ENCODE assay signal across 2 fruit fly cellular contexts in the genomic region with DNA sequence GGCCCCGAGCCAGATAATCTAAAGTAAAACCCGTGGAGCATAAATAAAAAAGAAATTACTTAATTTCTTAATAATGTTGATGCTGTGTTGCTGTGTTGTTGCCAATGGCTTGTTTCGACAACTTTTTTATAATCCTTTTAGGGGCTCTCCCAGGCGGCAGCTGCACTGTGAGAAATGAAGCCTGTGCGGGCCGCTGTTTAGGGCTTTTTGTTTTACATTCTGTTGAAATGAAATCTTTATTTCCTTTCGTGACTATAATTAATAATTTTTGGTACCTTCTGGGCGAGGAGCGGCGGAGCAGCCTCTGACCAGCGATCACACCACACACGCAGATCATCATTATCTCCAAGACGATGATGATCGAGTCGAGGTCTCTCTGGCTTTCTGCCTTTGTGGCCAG.
A peak's percentile ranks its signal among the peaks of the same experiment; 100 is the strongest.
TF ChIP-seq lines count a peak whose summit lies in the region.

No protein-coding gene starts in this region.

TF ChIP-seq in whole organism, prepupa, 60 proteins besides CTCF, POLR2A, EP300 and RAD21:
- TF ChIP-seq lz (GFP tag; optimal IDR thresholded peaks at IDR 0.05; lab: Kevin White, UChicago), result peak; percentile 18
- peak; percentile 9 for TF ChIP-seq CG31627 (GFP tag; optimal IDR thresholded peaks at IDR 0.05; lab: Kevin White, UChicago)
- peak; percentile 30 for TF ChIP-seq CG6808 (GFP tag; optimal IDR thresholded peaks at IDR 0.05; lab: Kevin White, UChicago)
- no peak for TF ChIP-seq CG8119 (GFP tag; IDR thresholded peaks at IDR 0.05; lab: Robert Waterston, UW)
- TF ChIP-seq CG3032 (tag; optimal IDR thresholded peaks at IDR 0.05; lab: Kevin White, UChicago), result peak; percentile 3
- no peak for TF ChIP-seq esn (GFP tag; optimal IDR thresholded peaks at IDR 0.05; lab: Kevin White, UChicago)
- TF ChIP-seq Smox (GFP tag; optimal IDR thresholded peaks at IDR 0.05; lab: Kevin White, UChicago), result peak; percentile 7
- TF ChIP-seq CG32006 (GFP tag; optimal IDR thresholded peaks at IDR 0.05; lab: Kevin White, UChicago), result no peak
- no peak for TF ChIP-seq Blimp-1 (GFP tag; optimal IDR thresholded peaks at IDR 0.05; lab: Kevin White, UChicago)
- TF ChIP-seq Eip78C (GFP tag; lab: Kevin White, UChicago), result peak; percentile 62
- TF ChIP-seq eg (GFP tag; IDR thresholded peaks at IDR 0.05; lab: Robert Waterston, UW), result no peak
- TF ChIP-seq ss (GFP tag; optimal IDR thresholded peaks at IDR 0.05; lab: Kevin White, UChicago), result peak in 1 of 2 experiments; percentile 71
- no peak for TF ChIP-seq acj6 (GFP tag; optimal IDR thresholded peaks at IDR 0.05; lab: Kevin White, UChicago)
- peak; percentile 12 for TF ChIP-seq vri (GFP tag; optimal IDR thresholded peaks at IDR 0.05; lab: Kevin White, UChicago)
- TF ChIP-seq CG7368 (GFP tag; optimal IDR thresholded peaks at IDR 0.05; lab: Kevin White, UChicago), result no peak
- TF ChIP-seq Hr39 (GFP tag; optimal IDR thresholded peaks at IDR 0.05; lab: Kevin White, UChicago), result peak; percentile 4
- TF ChIP-seq Eip93F (GFP tag; optimal IDR thresholded peaks at IDR 0.05; lab: Kevin White, UChicago), result no peak
- peak; percentile 74 for TF ChIP-seq svp (GFP tag; lab: Kevin White, UChicago)
- peak; percentile 19 for TF ChIP-seq Met (GFP tag; optimal IDR thresholded peaks at IDR 0.05; lab: Kevin White, UChicago)
- no peak for TF ChIP-seq CG3919 (GFP tag; optimal IDR thresholded peaks at IDR 0.05; lab: Kevin White, UChicago)
- TF ChIP-seq Sox14 (GFP tag; optimal IDR thresholded peaks at IDR 0.05; lab: Kevin White, UChicago), result no peak

TF ChIP-seq in whole organism, wandering third instar larva, 38 proteins besides CTCF, POLR2A, EP300 and RAD21:
- TF ChIP-seq h (GFP tag; optimal IDR thresholded peaks at IDR 0.05; lab: Kevin White, UChicago) (peak; percentile 23), dmrt93B (GFP tag; optimal IDR thresholded peaks at IDR 0.05; lab: Kevin White, UChicago) (no peak), CG32264 (GFP tag; optimal IDR thresholded peaks at IDR 0.05; lab: Kevin White, UChicago) (no peak), rgr (GFP tag; optimal IDR thresholded peaks at IDR 0.05; lab: Kevin White, UChicago) (peak; percentile 28), HLH106 (tag; optimal IDR thresholded peaks at IDR 0.05; lab: Kevin White, UChicago) (peak; percentile 31), br (GFP tag; optimal IDR thresholded peaks at IDR 0.05; lab: Kevin White, UChicago) (peak; percentile 6), fru (GFP tag; optimal IDR thresholded peaks at IDR 0.05; lab: Kevin White, UChicago) (peak; percentile 30), foxo (GFP tag; optimal IDR thresholded peaks at IDR 0.05; lab: Kevin White, UChicago) (peak in 1 of 2 experiments; percentile 36), Dif (GFP tag; optimal IDR thresholded peaks at IDR 0.05; lab: Kevin White, UChicago; ENCODE audit: partially characterized antibody) (no peak), pan (optimal IDR thresholded peaks at IDR 0.05; lab: Kevin White, UChicago) (no peak), ey (GFP tag; optimal IDR thresholded peaks at IDR 0.05; lab: Kevin White, UChicago) (peak; percentile 21), psq (GFP tag; optimal IDR thresholded peaks at IDR 0.05; lab: Kevin White, UChicago) (peak; percentile 28), OdsH (GFP tag; optimal IDR thresholded peaks at IDR 0.05; lab: Kevin White, UChicago) (peak; percentile 35), woc (GFP tag; optimal IDR thresholded peaks at IDR 0.05; lab: Kevin White, UChicago) (peak; percentile 40)
